Worm (Caenorhabditis elegans): Measurements from ENCODE around the gene F58B4.7.
A peak's percentile ranks its signal among the peaks of the same experiment; 100 is the strongest.

F58B4.7 gene

DNA sequence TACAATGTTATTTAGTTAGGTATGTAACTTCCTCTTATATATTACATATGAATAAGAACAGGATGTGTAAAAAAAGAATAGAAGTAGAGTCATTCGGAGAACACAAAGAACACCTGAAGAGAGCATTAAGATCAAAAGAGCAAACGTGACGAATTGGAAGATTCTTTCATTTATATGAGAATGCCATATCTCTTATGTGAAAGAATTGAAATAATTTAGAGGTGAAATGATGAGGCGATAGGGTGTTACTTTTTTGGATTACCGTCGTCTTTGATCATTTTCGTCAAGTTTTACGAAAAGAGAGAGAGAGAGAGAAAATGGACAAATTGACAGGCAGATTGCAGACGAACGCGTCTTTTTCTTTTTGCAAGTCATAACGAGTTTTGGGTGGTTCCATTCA is 46.6 kb downstream of the F58B4.7 start (continued):
- TF ChIP-seq saeg-2 (GFP tag; IDR thresholded peaks at IDR 0.05) (no peak), unc-39 (tag; optimal IDR thresholded peaks at IDR 0.05) (no peak), lin-15B (tag; optimal IDR thresholded peaks at IDR 0.05) (no peak), gei-8 (GFP tag; optimal IDR thresholded peaks at IDR 0.05) (no peak), lin-38 (GFP tag; IDR thresholded peaks at IDR 0.05) (no peak), nhr-111 (GFP tag; optimal IDR thresholded peaks at IDR 0.05) (no peak), duxl-1 (tag; optimal IDR thresholded peaks at IDR 0.05; ENCODE audit: poor library complexity) (no peak), hlh-11 (tag; optimal IDR thresholded peaks at IDR 0.05) (peak; percentile 12), ces-1 (GFP tag; optimal IDR thresholded peaks at IDR 0.05) (no peak), cey-2 (tag; optimal IDR thresholded peaks at IDR 0.05; ENCODE audit: borderline replicate concordance, insufficient read depth) (no peak), ztf-7 (tag; optimal IDR thresholded peaks at IDR 0.05) (no peak)

- TF ChIP-seq hif-1 (tag; optimal IDR thresholded peaks at IDR 0.05) (peak in 1 of 2 experiments; percentile 24), duxl-1 (tag; optimal IDR thresholded peaks at IDR 0.05; ENCODE audit: poor library complexity) (no peak), saeg-2 (GFP tag; IDR thresholded peaks at IDR 0.05) (no peak), fkh-10 (GFP tag; optimal IDR thresholded peaks at IDR 0.05) (peak; percentile 74), hlh-30 (tag; optimal IDR thresholded peaks at IDR 0.05; ENCODE audit: insufficient read depth) (no peak), aha-1 (tag) (peak; percentile 79), zip-11 (GFP tag; IDR thresholded peaks at IDR 0.05) (no peak), ces-1 (GFP tag; optimal IDR thresholded peaks at IDR 0.05) (peak; percentile 92), lsy-2 (tag; optimal IDR thresholded peaks at IDR 0.05) (peak in 1 of 2 experiments; percentile 44), ctbp-1 (GFP tag; IDR thresholded peaks at IDR 0.05) (peak; percentile 68; the same call in 1 of the 2 replicates), unc-62 (GFP tag; optimal IDR thresholded peaks at IDR 0.05 in 1 of 2) (peak in 1 of 2 experiments; percentile 90), unc-62 (tag; optimal IDR thresholded peaks at IDR 0.05) (no peak)
Observed at ce11 chrV:10874938-10875599, 48.1 kb downstream of the F58B4.7 start.

DNA sequence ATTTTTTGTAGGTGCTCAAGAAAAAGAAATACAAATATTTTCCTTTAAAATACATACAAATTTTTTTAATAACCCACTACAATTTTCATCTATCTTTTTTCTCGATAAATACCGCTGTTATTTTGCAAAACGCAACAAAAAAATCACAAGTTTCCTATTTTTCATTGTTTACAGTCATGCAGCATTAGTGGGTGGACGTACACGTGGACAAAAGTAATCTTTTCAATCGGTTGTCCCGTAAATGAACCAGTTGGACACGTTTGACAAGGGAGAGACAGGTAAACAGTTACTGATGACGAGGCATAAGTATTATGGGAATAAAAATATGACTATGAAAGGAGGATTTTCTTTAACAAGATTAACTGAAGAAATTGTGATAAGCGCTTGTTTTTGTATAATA is 49.9 kb downstream of the F58B4.7 start:
- TF ChIP-seq mdl-1 (tag; optimal IDR thresholded peaks at IDR 0.05): peak in 1 of 2 experiments; percentile 18
- peak in 1 of 2 experiments; percentile 76 for TF ChIP-seq unc-62 (GFP tag; optimal IDR thresholded peaks at IDR 0.05 in 1 of 2)
- no peak for TF ChIP-seq unc-62 (tag; optimal IDR thresholded peaks at IDR 0.05)
- no peak for TF ChIP-seq daf-16 (GFP tag; optimal IDR thresholded peaks at IDR 0.05)
- peak; percentile 0 for TF ChIP-seq daf-16 (tag; optimal IDR thresholded peaks at IDR 0.05)
- no peak for TF ChIP-seq duxl-1 (tag; optimal IDR thresholded peaks at IDR 0.05; ENCODE audit: poor library complexity)
- peak; percentile 39 for TF ChIP-seq hlh-30 (tag; optimal IDR thresholded peaks at IDR 0.05; ENCODE audit: insufficient read depth)
